Worm (Caenorhabditis elegans) whole organism, L1 larva: Measurements from ENCODE around the gene ears-2.

ENCODE experiments used
- C04F5.9 ChIP-seq: sonication (generic microtip); optimal IDR thresholded peaks from 2 replicates; lab custom pipeline; 2016; ENCODE audit warnings: missing genetic modification characterization, missing compliant biosample characterization
- F16B12.6 ChIP-seq: fragments of 150-350 bp; optimal IDR thresholded peaks from 2 replicates; lab custom pipeline; 2014; ENCODE audit warnings: missing biosample characterization, missing genetic modification characterization
- alr-1 ChIP-seq: fragments of 200-800 bp; sonication (Bioruptor generic); optimal IDR thresholded peaks from 2 replicates; lab custom pipeline; 2018; ENCODE audit warnings: borderline replicate concordance, mild to moderate bottlenecking, missing genetic modification characterization, missing compliant biosample characterization
- aly-2 ChIP-seq: fragments of 150-350 bp; optimal IDR thresholded peaks from 2 replicates; lab custom pipeline; 2014; ENCODE audit warnings: missing biosample characterization, missing genetic modification characterization
- ceh-63 ChIP-seq: fragments of 200-800 bp; sonication (Bioruptor generic); optimal IDR thresholded peaks from 2 replicates; lab custom pipeline; 2018; ENCODE audit warnings: mild to moderate bottlenecking, missing genetic modification characterization, missing compliant biosample characterization
- ceh-8 ChIP-seq: fragments of 200-800 bp; sonication (Bioruptor generic); optimal IDR thresholded peaks from 2 replicates; lab custom pipeline; 2018; ENCODE audit warnings: mild to moderate bottlenecking, missing genetic modification characterization, moderate library complexity, missing compliant biosample characterization
- ceh-90 ChIP-seq: sonication (generic microtip); optimal IDR thresholded peaks from 2 replicates; lab custom pipeline; 2016; ENCODE audit warnings: missing genetic modification characterization, missing compliant biosample characterization
- efl-1 ChIP-seq, 4 experiments: fragments of 150-350 bp; optimal IDR thresholded peaks in 3 of 4; peaks in 1 of 4; 1 replicate in 1 of 4; 2 replicates in 3 of 4; lab custom pipeline; 2014; ENCODE audit warnings: missing biosample characterization in 2 of 4, missing genetic modification characterization in 2 of 4, missing genetic modification reagents in 2 of 4
- efl-3 ChIP-seq: fragments of 200-800 bp; sonication (Bioruptor generic); optimal IDR thresholded peaks from 2 replicates; lab custom pipeline; 2018; ENCODE audit warnings: mild to moderate bottlenecking, missing genetic modification characterization, missing compliant biosample characterization
- elt-3 ChIP-seq, 6 experiments: fragments of 150-350 bp in 1 of 6; sonication (generic microtip); optimal IDR thresholded peaks; 2 replicates each; lab custom pipeline; 2017 to 2018; ENCODE audit warnings: missing biosample characterization in 6 of 6, missing genetic modification characterization in 6 of 6, inconsistent platforms in 1 of 6
- hpl-2 ChIP-seq: fragments of 150-350 bp; optimal IDR thresholded peaks from 2 replicates; lab custom pipeline; 2014; ENCODE audit warnings: missing biosample characterization, missing genetic modification reagents, missing genetic modification characterization
- irx-1 ChIP-seq: sonication (generic microtip); optimal IDR thresholded peaks from 2 replicates; lab custom pipeline; 2016; ENCODE audit warnings: missing genetic modification characterization, missing compliant biosample characterization
- isw-1 ChIP-seq: fragments of 200-800 bp; sonication (Bioruptor generic); IDR thresholded peaks from 2 replicates; pipeline ENCODE4 v1.3.6; 2022; ENCODE audit warnings: missing genetic modification characterization, missing compliant biosample characterization
- lin-13 ChIP-seq: fragments of 150-350 bp; optimal IDR thresholded peaks from 2 replicates; lab custom pipeline; 2014; ENCODE audit warnings: missing biosample characterization, missing genetic modification reagents, missing genetic modification characterization
- lin-15B ChIP-seq: fragments of 150-350 bp; sonication (generic microtip); optimal IDR thresholded peaks from 3 replicates; lab custom pipeline; 2014; ENCODE audit warnings: missing biosample characterization, missing genetic modification characterization
- lsy-2 ChIP-seq, 2 experiments: fragments of 150-350 bp; optimal IDR thresholded peaks; 2 replicates each; lab custom pipeline; 2014; ENCODE audit warnings: missing biosample characterization in 2 of 2, missing genetic modification characterization in 2 of 2
- mef-2 ChIP-seq: fragments of 150-350 bp; optimal IDR thresholded peaks from 2 replicates; lab custom pipeline; 2014; ENCODE audit warnings: missing biosample characterization, missing genetic modification characterization
- mep-1 ChIP-seq: fragments of 150-350 bp; optimal IDR thresholded peaks from 2 replicates; lab custom pipeline; 2014; ENCODE audit warnings: missing biosample characterization, missing genetic modification characterization
- nhr-19 ChIP-seq: fragments of 200-800 bp; sonication (Bioruptor generic); conservative IDR thresholded peaks from 2 replicates; pipeline ENCODE4 v1.3.6; 2022; ENCODE audit warnings: missing genetic modification characterization, missing compliant biosample characterization
- nhr-237 ChIP-seq: fragments of 150-350 bp; optimal IDR thresholded peaks from 2 replicates; lab custom pipeline; 2014; ENCODE audit warnings: missing biosample characterization, missing genetic modification characterization
- nhr-76 ChIP-seq: sonication (generic microtip); optimal IDR thresholded peaks from 2 replicates; lab custom pipeline; 2017; ENCODE audit warnings: missing biosample characterization, missing genetic modification characterization
- nhr-77 ChIP-seq: fragments of 150-350 bp; optimal IDR thresholded peaks from 2 replicates; lab custom pipeline; 2014; ENCODE audit warnings: missing biosample characterization, missing genetic modification characterization
- nhr-84 ChIP-seq: sonication (generic microtip); optimal IDR thresholded peaks from 2 replicates; lab custom pipeline; 2017; ENCODE audit warnings: missing biosample characterization, missing genetic modification characterization
- nhr-85 ChIP-seq: sonication (generic microtip); peaks from one replicate; lab custom pipeline; 2016; ENCODE audit warnings: missing genetic modification characterization, inconsistent platforms, missing compliant biosample characterization
- pax-3 ChIP-seq: fragments of 200-800 bp; sonication (Bioruptor generic); optimal IDR thresholded peaks from 2 replicates; lab custom pipeline; 2018; ENCODE audit warnings: mild to moderate bottlenecking, missing genetic modification characterization, moderate library complexity, missing compliant biosample characterization
- rnt-1 ChIP-seq: sonication (generic microtip); optimal IDR thresholded peaks from 2 replicates; lab custom pipeline; 2016; ENCODE audit warnings: mild to moderate bottlenecking, missing genetic modification characterization, moderate library complexity, missing compliant biosample characterization
- skn-1 ChIP-seq: fragments of 150-350 bp; optimal IDR thresholded peaks from 2 replicates; lab custom pipeline; 2014; ENCODE audit warnings: missing biosample characterization, missing genetic modification characterization
- snu-23 ChIP-seq: sonication (generic microtip); optimal IDR thresholded peaks from 2 replicates; lab custom pipeline; 2016; ENCODE audit warnings: missing genetic modification characterization, missing compliant biosample characterization
- swsn-7 ChIP-seq: sonication (generic microtip); optimal IDR thresholded peaks from 2 replicates; lab custom pipeline; 2016; ENCODE audit warnings: missing genetic modification characterization, missing compliant biosample characterization
- tbx-2 ChIP-seq: sonication (generic microtip); optimal IDR thresholded peaks from 2 replicates; lab custom pipeline; 2016; ENCODE audit warnings: missing genetic modification characterization, missing compliant biosample characterization
- unc-30 ChIP-seq: sonication (generic microtip); optimal IDR thresholded peaks from 2 replicates; lab custom pipeline; 2017; ENCODE audit warnings: missing biosample characterization, missing genetic modification characterization
- unc-62 ChIP-seq: fragments of 150-350 bp; optimal IDR thresholded peaks from 2 replicates; lab custom pipeline; 2014; ENCODE audit warnings: missing biosample characterization, missing genetic modification reagents, missing genetic modification characterization
- unc-98 ChIP-seq: fragments of 200-800 bp; sonication (Bioruptor generic); IDR thresholded peaks from 2 replicates; pipeline ENCODE4 v1.3.6; 2022; ENCODE audit warnings: missing genetic modification characterization, missing compliant biosample characterization
- vab-15 ChIP-seq: sonication (generic microtip); optimal IDR thresholded peaks from 2 replicates; lab custom pipeline; 2017; ENCODE audit warnings: missing genotype, mild to moderate bottlenecking, missing genetic modification characterization, missing compliant biosample characterization
- zag-1 ChIP-seq: fragments of 150-350 bp; optimal IDR thresholded peaks from 2 replicates; lab custom pipeline; 2014; ENCODE audit warnings: missing biosample characterization, missing genetic modification characterization

Gene ears-2

DNA sequence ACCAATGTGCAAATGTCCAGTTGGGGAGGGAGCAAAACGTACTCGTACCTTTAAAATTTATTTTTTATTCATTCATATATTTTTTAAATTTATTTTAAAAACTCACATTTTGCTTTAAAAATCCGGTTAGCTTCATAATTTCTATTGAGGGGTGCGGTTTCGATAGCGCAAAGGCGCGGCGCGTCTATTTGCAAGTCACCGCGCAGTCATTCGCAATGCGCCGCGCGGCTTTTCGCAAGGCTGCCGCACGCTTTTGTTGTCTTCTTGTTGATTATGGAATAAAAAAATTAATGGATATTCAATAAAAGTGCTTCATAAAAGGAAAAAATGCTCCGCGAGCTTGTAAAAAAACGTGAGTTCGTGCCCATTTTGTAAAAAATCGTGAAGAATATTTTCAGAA is at the start of gene ears-2, which contains the start of gene uncp-18 (continued):
- TF ChIP-seq unc-98 (GFP tag; lab: Robert Waterston, UW) (peak; percentile 26; the same call in 1 of the 2 replicates), nhr-85 (peak; percentile 92), nhr-237 (peak; percentile 41), nhr-76 (tag; lab: Kevin White, UChicago) (no peak), lsy-2 (tag; optimal IDR thresholded peaks at IDR 0.05; lab: Kevin White, UChicago) (peak; percentile 94), alr-1 (no peak), efl-1 (optimal IDR thresholded peaks at IDR 0.05; lab: Kevin White, UChicago) (peak; percentile 80 to 81), efl-1 (GFP tag; optimal IDR thresholded peaks at IDR 0.05 in 1 of 2; lab: Kevin White, UChicago) (peak; percentile 69 to 98), unc-30 (tag; lab: Kevin White, UChicago) (no peak), elt-3 (tag; optimal IDR thresholded peaks at IDR 0.05; lab: Kevin White, UChicago) (peak in 2 of 6 experiments; percentile 57 to 89), isw-1 (peak; percentile 80), lin-15B (tag; lab: Kevin White, UChicago) (peak; percentile 63), nhr-77 (tag; lab: Kevin White, UChicago) (no peak), lin-13 (peak; percentile 83), irx-1 (peak; percentile 73), zag-1 (no peak), unc-62 (GFP tag; lab: Kevin White, UChicago) (no peak), swsn-7 (peak; percentile 95), vab-15 (tag; lab: Kevin White, UChicago) (peak; percentile 87), ceh-63 (GFP tag; lab: Kevin White, UChicago) (no peak), rnt-1 (tag; lab: Kevin White, UChicago) (peak; percentile 97), tbx-2 (tag; lab: Kevin White, UChicago) (peak; percentile 93), hpl-2 (peak; percentile 60), efl-3 (GFP tag; lab: Kevin White, UChicago) (peak; percentile 76), skn-1 (tag; lab: Kevin White, UChicago) (peak; percentile 95), nhr-84 (tag; lab: Kevin White, UChicago) (no peak), mep-1 (tag; lab: Kevin White, UChicago) (peak; percentile 87), pax-3 (tag; lab: Kevin White, UChicago) (peak; percentile 89), nhr-19 (GFP tag; lab: Robert Waterston, UW) (peak; percentile 90), snu-23 (peak; percentile 94), ceh-90 (tag; lab: Kevin White, UChicago) (peak; percentile 49), C04F5.9 (peak; percentile 73), mef-2 (tag; lab: Kevin White, UChicago) (peak; percentile 54)

ce11 chrIV:438384-438783 is 48.1 kb upstream of the ears-2 start:
- TF ChIP-seq unc-62 (GFP tag; lab: Kevin White, UChicago) = no peak

DNA sequence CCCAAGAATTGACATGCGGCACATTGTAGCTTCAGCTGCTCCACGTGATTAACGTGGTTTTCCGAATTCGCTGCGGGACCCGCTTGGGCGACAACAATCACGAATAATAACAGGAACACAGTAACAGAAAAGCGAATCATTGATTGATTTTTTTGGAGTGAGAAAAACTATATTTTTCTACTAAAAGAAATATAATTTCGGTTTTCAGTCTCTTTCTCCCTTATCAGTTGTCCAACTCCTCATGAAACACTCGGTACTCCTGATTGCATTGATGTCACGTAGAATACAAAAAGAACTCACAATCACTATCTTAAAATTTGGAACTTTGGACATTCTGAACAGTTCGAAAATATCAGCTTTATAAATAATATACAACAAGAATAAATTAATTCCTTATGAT is 38.6 kb upstream of the ears-2 start, which contains the start of gene Y66H1A.5:
Y66H1A.5 (minus strand) TSS at position 265 of the 400 bp plus-strand sequence.
- TF ChIP-seq tbx-2 (tag; lab: Kevin White, UChicago) = no peak
- TF ChIP-seq mep-1 (tag; lab: Kevin White, UChicago) = no peak
- TF ChIP-seq F16B12.6 (tag; lab: Kevin White, UChicago) = no peak

DNA sequence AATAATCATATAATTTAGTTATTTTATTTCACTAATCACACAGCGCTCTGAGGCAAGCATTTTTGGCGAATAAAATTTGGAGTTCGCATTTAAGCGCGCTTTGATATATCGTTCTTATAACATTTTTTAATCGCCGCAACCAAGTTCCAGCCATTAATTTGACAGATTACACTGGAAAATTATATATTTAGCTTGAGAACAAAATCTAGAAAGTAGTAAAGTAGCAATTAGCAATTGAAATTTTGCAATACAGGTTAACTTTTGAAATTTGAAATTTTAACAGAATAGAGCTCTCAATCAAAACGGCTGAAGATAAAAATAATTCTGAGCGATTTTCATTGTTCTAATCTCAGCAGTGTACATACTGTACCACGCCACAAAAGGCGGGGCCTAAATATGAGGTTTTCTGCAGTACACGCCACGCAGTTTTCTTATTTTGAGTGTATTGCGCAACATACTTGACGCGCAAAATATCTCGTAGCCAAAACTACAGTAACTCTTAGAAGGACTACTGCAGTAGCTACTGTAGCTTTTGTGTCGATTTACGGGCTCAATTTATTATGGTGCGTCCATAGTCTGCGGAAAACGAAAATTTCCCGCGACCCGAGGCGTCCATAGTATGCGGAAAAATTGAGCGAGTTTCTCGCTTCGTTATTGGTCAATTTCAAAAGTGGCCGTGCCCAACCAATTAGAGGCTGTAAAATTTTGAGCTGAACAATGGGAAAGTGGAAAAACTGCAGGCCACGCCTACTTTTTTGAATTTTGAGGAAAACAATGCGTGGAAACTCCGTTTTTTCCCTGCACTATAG is 37.0 kb upstream of the ears-2 start:
- TF ChIP-seq irx-1 = no peak
- no peak for TF ChIP-seq efl-1 (optimal IDR thresholded peaks at IDR 0.05; lab: Kevin White, UChicago)
- TF ChIP-seq efl-1 (GFP tag; optimal IDR thresholded peaks at IDR 0.05 in 1 of 2; lab: Kevin White, UChicago) = peak in 1 of 2 experiments; percentile 69
- peak; percentile 3 for TF ChIP-seq aly-2
- TF ChIP-seq, all 84 proteins: peak for 2

DNA sequence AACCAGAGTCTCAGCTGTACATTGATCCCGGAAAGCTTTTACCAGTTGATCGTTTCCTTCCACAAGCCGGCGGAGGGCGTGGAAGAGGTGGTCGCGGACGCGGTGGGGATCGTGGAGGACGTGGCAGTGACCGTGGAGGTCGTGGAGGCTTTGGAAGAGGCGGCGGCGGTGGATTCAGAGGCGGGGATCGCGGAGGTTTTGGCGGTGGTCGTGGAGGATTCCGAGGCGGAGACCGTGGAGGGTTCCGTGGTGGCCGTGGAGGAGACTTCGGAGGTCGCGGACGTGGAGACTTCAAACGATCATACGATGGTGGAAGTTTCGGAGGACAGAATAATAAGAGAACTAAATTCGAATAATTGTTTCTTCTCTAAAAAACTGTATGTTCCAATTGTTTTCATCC is 36.3 kb upstream of the ears-2 start:
- no peak for TF ChIP-seq skn-1 (tag; lab: Kevin White, UChicago)
- no peak for TF ChIP-seq efl-1 (optimal IDR thresholded peaks at IDR 0.05; lab: Kevin White, UChicago)
- peak in 1 of 2 experiments; percentile 10 for TF ChIP-seq efl-1 (GFP tag; optimal IDR thresholded peaks at IDR 0.05 in 1 of 2; lab: Kevin White, UChicago)
- peak; percentile 50 for TF ChIP-seq ceh-8 (GFP tag; lab: Kevin White, UChicago)
